Fruit fly (Drosophila melanogaster) whole organism, embryonic: ENCODE data around the gene CG13008.

Source experiments
- Aef1 ChIP-seq: fragments of 200-800 bp; sonication (Bioruptor generic); IDR thresholded peaks from 3 replicates; pipeline ENCODE4 v1.3.6; 2022; ENCODE audit warnings: missing biosample characterization, missing genetic modification characterization
- CG11247 ChIP-seq: fragments of 200-800 bp; sonication (Bioruptor generic); IDR thresholded peaks from 2 replicates; pipeline ENCODE4 v1.3.6; 2022; ENCODE audit warnings: missing biosample characterization, missing genetic modification characterization
- CG12155 ChIP-seq: fragments of 200-800 bp; sonication (Bioruptor generic); optimal IDR thresholded peaks from 3 replicates; lab custom pipeline; 2016; ENCODE audit warnings: missing biosample characterization, missing genetic modification characterization
- CG12219 ChIP-seq: fragments of 200-800 bp; sonication (Bioruptor generic); optimal IDR thresholded peaks from 3 replicates; lab custom pipeline; 2018; ENCODE audit warnings: missing biosample characterization, mild to moderate bottlenecking, missing genetic modification characterization
- CG13624 ChIP-seq: fragments of 200-800 bp; sonication (Bioruptor generic); optimal IDR thresholded peaks from 2 replicates; lab custom pipeline; 2016; ENCODE audit warnings: missing biosample characterization, missing genetic modification characterization
- CG13894 ChIP-seq: fragments of 200-800 bp; sonication (Bioruptor generic); optimal IDR thresholded peaks from 3 replicates; lab custom pipeline; 2018; ENCODE audit warnings: missing biosample characterization, mild to moderate bottlenecking, missing genetic modification characterization, moderate library complexity
- CG14441 ChIP-seq: fragments of 200-800 bp; sonication (Bioruptor generic); IDR thresholded peaks from 2 replicates; pipeline ENCODE4 v1.3.6; 2022; ENCODE audit warnings: missing biosample characterization, missing genetic modification characterization
- CG18599 ChIP-seq: fragments of 200-800 bp; sonication (Bioruptor generic); optimal IDR thresholded peaks from 3 replicates; lab custom pipeline; 2017; ENCODE audit warnings: missing biosample characterization, missing genetic modification characterization, mild to moderate bottlenecking, moderate library complexity, missing genetic modification reagents
- CG18764 ChIP-seq: fragments of 200-800 bp; sonication (Bioruptor generic); optimal IDR thresholded peaks from 3 replicates; lab custom pipeline; 2016; ENCODE audit warnings: missing biosample characterization, missing genetic modification characterization
- CG32767 ChIP-seq: fragments of 200-800 bp; sonication (Bioruptor generic); IDR thresholded peaks from 2 replicates; pipeline ENCODE4 v1.3.6; 2022; ENCODE audit warnings: missing biosample characterization, missing genetic modification characterization
- CG34376 ChIP-seq: fragments of 200-800 bp; sonication (Bioruptor generic); optimal IDR thresholded peaks from 2 replicates; lab custom pipeline; 2018; ENCODE audit warnings: missing biosample characterization, mild to moderate bottlenecking, missing genetic modification characterization
- CG3847 ChIP-seq: fragments of 200-800 bp; sonication (Bioruptor generic); IDR thresholded peaks from 2 replicates; pipeline ENCODE4 v1.3.6; 2022; ENCODE audit warnings: missing biosample characterization, missing genetic modification characterization
- CG43689 ChIP-seq: fragments of 200-800 bp; sonication (Bioruptor generic); IDR thresholded peaks from 2 replicates; pipeline ENCODE4 v1.3.6; 2022; ENCODE audit warnings: missing biosample characterization, missing genetic modification characterization
- CG4404 ChIP-seq: fragments of 200-800 bp; sonication (Bioruptor generic); IDR thresholded peaks from 2 replicates; pipeline ENCODE4 v1.3.6; 2022; ENCODE audit warnings: missing biosample characterization, missing genetic modification characterization
- CG4820 ChIP-seq: fragments of 200-800 bp; sonication (Bioruptor generic); optimal IDR thresholded peaks from 3 replicates; lab custom pipeline; 2016; ENCODE audit warnings: missing biosample characterization, missing genetic modification characterization
- CG6254 ChIP-seq: fragments of 200-800 bp; sonication (Bioruptor generic); optimal IDR thresholded peaks from 3 replicates; lab custom pipeline; 2017; ENCODE audit warnings: mild to moderate bottlenecking, missing biosample characterization, missing genetic modification reagents, missing genetic modification characterization
- CG7372 ChIP-seq: fragments of 200-800 bp; sonication (Bioruptor generic); IDR thresholded peaks from 2 replicates; pipeline ENCODE4 v1.3.6; 2022; ENCODE audit warnings: missing biosample characterization, missing genetic modification characterization
- CG7556 ChIP-seq: fragments of 200-800 bp; sonication (Bioruptor generic); optimal IDR thresholded peaks from 2 replicates; lab custom pipeline; 2017; ENCODE audit warnings: missing biosample characterization, mild to moderate bottlenecking, missing genetic modification characterization
- CG7745 ChIP-seq: fragments of 200-800 bp; sonication (Bioruptor generic); optimal IDR thresholded peaks from 2 replicates; lab custom pipeline; 2018; ENCODE audit warnings: missing biosample characterization, mild to moderate bottlenecking, missing genetic modification characterization, moderate library complexity
- Elba2 ChIP-seq: fragments of 200-800 bp; sonication (Bioruptor generic); optimal IDR thresholded peaks from 3 replicates; lab custom pipeline; 2016; ENCODE audit warnings: missing biosample characterization, missing genetic modification characterization
- Ets65A ChIP-seq: fragments of 200-800 bp; sonication (Bioruptor generic); peaks from one replicate; lab custom pipeline; 2016; ENCODE audit warnings: missing biosample characterization, missing genetic modification characterization
- H15 ChIP-seq: fragments of 200-800 bp; sonication (Bioruptor generic); IDR thresholded peaks from 3 replicates; pipeline ENCODE4 v1.3.6; 2022; ENCODE audit warnings: missing biosample characterization, missing genetic modification characterization
- Pdp1 ChIP-seq, 2 experiments: fragments of 200-800 bp; sonication (Bioruptor generic); optimal IDR thresholded peaks; 3 replicates each; lab custom pipeline; 2016; ENCODE audit warnings: missing biosample characterization in 2 of 2, missing genetic modification characterization in 2 of 2, mild to moderate bottlenecking in 1 of 2, moderate library complexity in 1 of 2
- Rx ChIP-seq: fragments of 200-800 bp; sonication (Bioruptor generic); IDR thresholded peaks from 2 replicates; pipeline ENCODE4 v1.3.6; 2022; ENCODE audit warnings: missing biosample characterization, missing genetic modification characterization
- Sox100B ChIP-seq: fragments of 200-800 bp; sonication (Bioruptor generic); optimal IDR thresholded peaks from 3 replicates; lab custom pipeline; 2018; ENCODE audit warnings: missing biosample characterization, mild to moderate bottlenecking, missing genetic modification characterization
- br ChIP-seq: fragments of >200 bp; optimal IDR thresholded peaks from 2 replicates; lab custom pipeline; 2017
- dmrt99B ChIP-seq: fragments of 200-800 bp; sonication (Bioruptor generic); optimal IDR thresholded peaks from 2 replicates; lab custom pipeline; 2018; ENCODE audit warnings: missing biosample characterization, mild to moderate bottlenecking, missing genetic modification characterization, moderate library complexity
- exex ChIP-seq: fragments of 200-800 bp; sonication (Bioruptor generic); optimal IDR thresholded peaks from 4 replicates; lab custom pipeline; 2018; ENCODE audit warnings: missing biosample characterization, mild to moderate bottlenecking, missing genetic modification characterization, moderate library complexity
- grn ChIP-seq: fragments of 200-800 bp; sonication (Bioruptor generic); optimal IDR thresholded peaks from 3 replicates; lab custom pipeline; 2017; ENCODE audit warnings: missing biosample characterization, missing genetic modification characterization
- gsb-n ChIP-seq: fragments of 200-800 bp; sonication (Bioruptor generic); optimal IDR thresholded peaks from 3 replicates; lab custom pipeline; 2018; ENCODE audit warnings: missing biosample characterization, mild to moderate bottlenecking, missing genetic modification characterization
- mirr ChIP-seq: fragments of 200-800 bp; sonication (Bioruptor generic); optimal IDR thresholded peaks from 3 replicates; lab custom pipeline; 2018; ENCODE audit warnings: missing biosample characterization, mild to moderate bottlenecking, missing genetic modification characterization
- sd ChIP-seq: fragments of 200-800 bp; sonication (Bioruptor generic); optimal IDR thresholded peaks from 3 replicates; lab custom pipeline; 2018; ENCODE audit warnings: missing biosample characterization, mild to moderate bottlenecking, missing genetic modification characterization, moderate library complexity
- shn ChIP-seq: fragments of 200-800 bp; sonication (Bioruptor generic); optimal IDR thresholded peaks from 3 replicates; lab custom pipeline; 2016; ENCODE audit warnings: missing biosample characterization, missing genetic modification characterization
- sob ChIP-seq: fragments of 200-800 bp; sonication (Bioruptor generic); IDR thresholded peaks from 2 replicates; pipeline ENCODE4 v1.3.6; 2022; ENCODE audit warnings: missing biosample characterization, missing genetic modification characterization
- sr ChIP-seq: fragments of 200-800 bp; sonication (Bioruptor generic); IDR thresholded peaks from 3 replicates; pipeline ENCODE4 v1.3.6; 2022; ENCODE audit warnings: missing biosample characterization, missing genetic modification characterization
- sug ChIP-seq: fragments of 200-800 bp; optimal IDR thresholded peaks from 2 replicates; lab custom pipeline; 2019; ENCODE audit warnings: missing biosample characterization, mild to moderate bottlenecking, missing genetic modification characterization, moderate library complexity
- tgo ChIP-seq: fragments of 200-800 bp; sonication (Bioruptor generic); IDR thresholded peaks from 3 replicates; pipeline ENCODE4 v1.3.6; 2022; ENCODE audit warnings: missing biosample characterization, missing genetic modification characterization
- trh ChIP-seq: fragments of 200-800 bp; sonication (Bioruptor generic); optimal IDR thresholded peaks from 2 replicates; lab custom pipeline; 2016; ENCODE audit warnings: missing biosample characterization, missing genetic modification characterization
- tup ChIP-seq: fragments of 200-800 bp; sonication (Bioruptor generic); optimal IDR thresholded peaks from 2 replicates; lab custom pipeline; 2016; ENCODE audit warnings: missing biosample characterization, mild to moderate bottlenecking, missing genetic modification characterization, moderate library complexity
- usp ChIP-seq: fragments of >200 bp; optimal IDR thresholded peaks from 2 replicates; lab custom pipeline; 2017; ENCODE audit warnings: missing biosample characterization, missing genetic modification characterization
- vnd ChIP-seq: fragments of 200-800 bp; sonication (Bioruptor generic); IDR thresholded peaks from 3 replicates; pipeline ENCODE4 v1.3.6; 2022; ENCODE audit warnings: missing biosample characterization, missing genetic modification characterization; ENCODE audit not compliant: partially characterized antibody
- zfh1 ChIP-seq: fragments of 200-800 bp; sonication (Bioruptor generic); IDR thresholded peaks from 3 replicates; pipeline ENCODE4 v1.3.6; 2022; ENCODE audit warnings: missing biosample characterization, missing genetic modification characterization

The CG13008 gene

dm6 chrX:16746824-16747223 is 35.7 kb downstream of the CG13008 start (continued):
- no peak for TF ChIP-seq usp
- no peak for TF ChIP-seq CG43689 (GFP tag; lab: Robert Waterston, UW)
- no peak for TF ChIP-seq CG11247 (GFP tag; lab: Robert Waterston, UW)
- TF ChIP-seq trh (GFP tag; lab: Kevin White, UChicago), result no peak
- no peak for TF ChIP-seq shn (GFP tag; lab: Kevin White, UChicago)
- TF ChIP-seq CG4404 (GFP tag; lab: Robert Waterston, UW), result no peak
- peak; percentile 30 for TF ChIP-seq dmrt99B (tag; lab: Kevin White, UChicago)
- TF ChIP-seq CG14441 (GFP tag; lab: Robert Waterston, UW), result no peak
- no peak for TF ChIP-seq CG32767
- TF ChIP-seq CG6254 (GFP tag; lab: Kevin White, UChicago), result peak; percentile 34
- TF ChIP-seq Rx (GFP tag; lab: Robert Waterston, UW), result no peak
- no peak for TF ChIP-seq CG3847 (GFP tag; lab: Robert Waterston, UW)
- TF ChIP-seq Ets65A (GFP tag; lab: Kevin White, UChicago), result peak; percentile 3
- TF ChIP-seq sob (GFP tag; lab: Robert Waterston, UW), result no peak
- no peak for TF ChIP-seq CG7745
- TF ChIP-seq sr (GFP tag; lab: Robert Waterston, UW), result no peak
- TF ChIP-seq Sox100B (GFP tag; lab: Kevin White, UChicago), result peak; percentile 11
- no peak for TF ChIP-seq CG18764 (GFP tag; lab: Kevin White, UChicago)
- no peak for TF ChIP-seq Aef1
- peak; percentile 8 for TF ChIP-seq CG12219
- TF ChIP-seq CG4820 (GFP tag; lab: Kevin White, UChicago), result no peak
- TF ChIP-seq vnd (GFP tag; lab: Robert Waterston, UW), result no peak
- no peak for TF ChIP-seq tup (GFP tag; lab: Kevin White, UChicago)
- TF ChIP-seq, all 482 proteins: peak for 26

- TF ChIP-seq tgo (no peak), gsb-n (no peak), CG34376 (GFP tag; lab: Kevin White, UChicago) (peak; percentile 82), H15 (GFP tag; lab: Robert Waterston, UW) (no peak), CG7372 (GFP tag; lab: Robert Waterston, UW) (no peak), CG7556 (no peak), CG13624 (GFP tag; lab: Kevin White, UChicago) (no peak), vnd (GFP tag; lab: Robert Waterston, UW) (no peak), mirr (peak; percentile 61), Pdp1 (GFP tag; optimal IDR thresholded peaks at IDR 0.05; lab: Kevin White, UChicago) (peak in 1 of 2 experiments; percentile 29), grn (GFP tag; lab: Kevin White, UChicago) (peak; percentile 77), CG18599 (GFP tag; lab: Kevin White, UChicago) (peak; percentile 3), CG13894 (peak; percentile 8), sug (tag; lab: Kevin White, UChicago) (peak; percentile 66), zfh1 (no peak), exex (tag; lab: Kevin White, UChicago) (peak; percentile 92), sd (tag; lab: Kevin White, UChicago) (peak; percentile 58), br (lab: Kevin White, UChicago) (no peak), CG12155 (GFP tag; lab: Kevin White, UChicago) (no peak), Elba2 (GFP tag; lab: Kevin White, UChicago) (no peak), usp (no peak)
Measured at dm6 chrX:16747467-16747866, 36.4 kb downstream of the CG13008 start.
